ENCODE assay signal across 1 fruit fly cellular context in the genomic region with DNA sequence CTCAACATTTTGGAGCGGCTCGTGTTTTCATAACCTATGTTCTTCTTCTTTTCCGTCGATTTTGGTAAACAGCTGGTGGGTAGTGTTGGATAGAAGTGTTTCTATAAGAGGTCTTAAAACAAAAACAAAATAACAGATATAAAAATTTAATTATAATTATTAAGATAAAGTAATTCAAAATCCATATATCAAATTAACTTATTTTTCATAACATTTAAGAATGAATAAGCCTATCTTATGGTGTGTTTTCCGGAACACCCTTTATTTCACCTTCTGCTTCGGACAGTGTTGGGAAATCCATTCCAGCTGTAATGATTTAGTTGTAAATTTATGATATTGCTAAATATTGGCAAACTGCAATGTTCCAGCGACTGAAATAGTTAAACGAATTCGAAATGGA.
TF ChIP-seq lines count a peak whose summit lies in the region.

mRpS2 (minus strand) TSS at position 64 of the 400 bp plus-strand sequence.
Mon1 (plus strand) TSS at position 286 of the 400 bp plus-strand sequence.

TF ChIP-seq in whole organism, embryonic, 481 proteins besides CTCF, POLR2A, EP300 and RAD21 (continued from another document):
- TF ChIP-seq Spps (tag; optimal IDR thresholded peaks at IDR 0.05; lab: Kevin White, UChicago) (peak; percentile 94), cwo (GFP tag; optimal IDR thresholded peaks at IDR 0.05; lab: Kevin White, UChicago) (peak; percentile 91), ind (GFP tag; optimal IDR thresholded peaks at IDR 0.05; lab: Kevin White, UChicago) (peak; percentile 97), psq (GFP tag; optimal IDR thresholded peaks at IDR 0.05; lab: Kevin White, UChicago) (peak; percentile 86)
